Worm (Caenorhabditis elegans): Measurements from ENCODE around the gene gar-2.

DNA sequence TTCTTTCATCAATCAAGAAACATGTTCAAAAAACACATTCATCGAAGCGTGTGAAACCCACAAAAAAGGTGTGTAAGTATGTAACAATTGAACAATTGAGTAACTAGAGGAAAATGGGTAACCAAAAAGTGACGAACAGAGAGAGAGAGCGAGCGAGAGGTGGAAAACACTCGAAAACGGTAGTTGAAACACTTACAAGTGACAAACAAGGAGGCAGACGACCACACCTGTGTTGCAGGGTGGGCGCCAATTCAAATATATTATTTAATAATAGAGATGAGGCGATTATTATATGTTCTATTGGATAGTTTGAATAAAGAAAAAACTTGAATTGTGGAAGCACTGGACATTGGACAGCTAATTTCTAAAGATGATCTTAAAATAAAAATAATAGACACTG is 19.8 kb upstream of the gar-2 start:
- TF ChIP-seq bed-1 (GFP tag; IDR thresholded peaks at IDR 0.05) (no peak), cebp-2 (GFP tag; IDR thresholded peaks at IDR 0.05) (no peak), unc-130 (GFP tag; optimal IDR thresholded peaks at IDR 0.05) (no peak), ceh-40 (GFP tag; IDR thresholded peaks at IDR 0.05) (no peak), tbp1 (GFP tag; optimal IDR thresholded peaks at IDR 0.05) (no peak), attf-3 (GFP tag; conservative IDR thresholded peaks at IDR 0.05) (no peak), F49E8.2 (tag; optimal IDR thresholded peaks at IDR 0.05; ENCODE audit: insufficient read depth) (no peak), F55B11.4 (tag; optimal IDR thresholded peaks at IDR 0.05; ENCODE audit: borderline replicate concordance, insufficient read depth) (no peak), pha-4 (tag; optimal IDR thresholded peaks at IDR 0.05) (no peak), repo-1 (tag; optimal IDR thresholded peaks at IDR 0.05) (no peak), sptf-2 (GFP tag; optimal IDR thresholded peaks at IDR 0.05) (no peak), snpc-1.3 (tag; optimal IDR thresholded peaks at IDR 0.05; ENCODE audit: insufficient read depth) (no peak)

All from whole organism, young adult.